Worm (Caenorhabditis elegans) whole organism, L3 larva: ENCODE results near the gene eyg-1.
"Not testable (repeated sequence)": the region's sequence is repeated elsewhere in the genome, so short reads cannot be mapped to it uniquely, and the experiment has no call there.

Experiments
- egl-27 ChIP-seq: sonication (generic microtip); optimal IDR thresholded peaks from 4 replicates; lab custom pipeline; 2017; ENCODE audit warnings: missing biosample characterization, missing genetic modification reagents, missing genetic modification characterization
- elt-2 ChIP-seq: sonication (generic microtip); optimal IDR thresholded peaks from 2 replicates; lab custom pipeline; 2016; ENCODE audit warnings: missing genetic modification reagents, mild to moderate bottlenecking, missing genetic modification characterization, missing compliant biosample characterization
- eor-1 ChIP-seq, 2 experiments: fragments of 150-350 bp; optimal IDR thresholded peaks; 2 replicates each; lab custom pipeline; 2014 to 2018; ENCODE audit warnings: missing biosample characterization in 2 of 2, missing genetic modification characterization in 2 of 2
- fkh-10 ChIP-seq: sonication (generic microtip); optimal IDR thresholded peaks from 2 replicates; lab custom pipeline; 2017; ENCODE audit warnings: missing biosample characterization, missing genetic modification reagents, missing genetic modification characterization
- fos-1 ChIP-seq: fragments of 150-350 bp; optimal IDR thresholded peaks from 2 replicates; lab custom pipeline; 2014; ENCODE audit warnings: missing biosample characterization, missing genetic modification characterization
- nfya-1 ChIP-seq: sonication (generic microtip); optimal IDR thresholded peaks from 2 replicates; lab custom pipeline; 2017; ENCODE audit warnings: missing genetic modification characterization, mild to moderate bottlenecking, missing compliant biosample characterization, antibody characterized with exemption, moderate library complexity; ENCODE audit not compliant: insufficient read depth
- nhr-11 ChIP-seq: fragments of 150-350 bp; optimal IDR thresholded peaks from 2 replicates; lab custom pipeline; 2014; ENCODE audit warnings: missing biosample characterization, missing genetic modification characterization
- nhr-25 ChIP-seq: sonication (generic microtip); optimal IDR thresholded peaks from 2 replicates; lab custom pipeline; 2017; ENCODE audit warnings: missing biosample characterization, missing genetic modification characterization
- pha-4 ChIP-seq: fragments of 150-350 bp; optimal IDR thresholded peaks from 2 replicates; lab custom pipeline; 2014; ENCODE audit warnings: missing biosample characterization, missing genetic modification reagents, missing genetic modification characterization
- tbx-2 ChIP-seq: sonication (generic microtip); optimal IDR thresholded peaks from 2 replicates; lab custom pipeline; 2016; ENCODE audit warnings: mild to moderate bottlenecking, missing genetic modification characterization, missing compliant biosample characterization
- unc-39 ChIP-seq: sonication (generic microtip); optimal IDR thresholded peaks from 4 replicates; lab custom pipeline; 2017; ENCODE audit warnings: missing biosample characterization, missing genetic modification characterization
- ztf-11 ChIP-seq: fragments of 150-350 bp; optimal IDR thresholded peaks from 2 replicates; lab custom pipeline; 2014; ENCODE audit warnings: missing biosample characterization, missing genetic modification characterization

- not testable (repeated sequence) for TF ChIP-seq pha-4 (tag; lab: Kevin White, UChicago); elt-2 (tag; lab: Kevin White, UChicago); fkh-10; eor-1 (tag; optimal IDR thresholded peaks at IDR 0.05; lab: Kevin White, UChicago); nfya-1 (tag; lab: Kevin White, UChicago); nhr-11; ztf-11; tbx-2; nhr-25; unc-39 (tag; lab: Kevin White, UChicago); egl-27 (tag; lab: Kevin White, UChicago); fos-1
These were observed 38.6 kb upstream of the eyg-1 start, which contains the start of gene chil-1 for ce11 chrII:9866378-9866777.
